Worm (Caenorhabditis elegans): ENCODE data around the gene nos-3.

Gene nos-3

ce11 chrII:9713083-9713482 lies 33.0 kb upstream of the nos-3 start:
- TF ChIP-seq R02D3.7 (tag; optimal IDR thresholded peaks at IDR 0.05) (no peak), pqm-1 (tag; optimal IDR thresholded peaks at IDR 0.05) (peak; percentile 5)

- TF ChIP-seq nhr-76 (tag; optimal IDR thresholded peaks at IDR 0.05) (no peak), unc-39 (tag; optimal IDR thresholded peaks at IDR 0.05) (no peak), ztf-4 (tag; optimal IDR thresholded peaks at IDR 0.05) (no peak), tbx-2 (tag; optimal IDR thresholded peaks at IDR 0.05) (no peak), nhr-28 (tag; optimal IDR thresholded peaks at IDR 0.05) (no peak), fkh-2 (tag; optimal IDR thresholded peaks at IDR 0.05) (no peak), skn-1 (tag; optimal IDR thresholded peaks at IDR 0.05) (peak; percentile 40), ama-1 (optimal IDR thresholded peaks at IDR 0.05) (peak; percentile 13), eor-1 (tag; optimal IDR thresholded peaks at IDR 0.05) (no peak), mml-1 (tag; optimal IDR thresholded peaks at IDR 0.05) (no peak), nhr-237 (tag; optimal IDR thresholded peaks at IDR 0.05) (no peak), pha-4 (tag; optimal IDR thresholded peaks at IDR 0.05) (peak; percentile 91), nhr-11 (tag; optimal IDR thresholded peaks at IDR 0.05) (peak; percentile 76), elt-2 (tag; optimal IDR thresholded peaks at IDR 0.05) (peak; percentile 52), sea-2 (GFP tag; optimal IDR thresholded peaks at IDR 0.05) (no peak), hmg-11 (tag; optimal IDR thresholded peaks at IDR 0.05) (peak; percentile 43), nhr-43 (tag; optimal IDR thresholded peaks at IDR 0.05; ENCODE audit: poor library complexity, severe bottlenecking) (no peak), lin-15B (tag; optimal IDR thresholded peaks at IDR 0.05) (peak; percentile 72), jun-1 (tag; optimal IDR thresholded peaks at IDR 0.05) (peak; percentile 46), ceh-16 (tag; optimal IDR thresholded peaks at IDR 0.05) (no peak), nhr-67 (tag; optimal IDR thresholded peaks at IDR 0.05) (no peak), egl-27 (tag; optimal IDR thresholded peaks at IDR 0.05) (no peak), elt-3 (tag; optimal IDR thresholded peaks at IDR 0.05) (no peak), elt-1 (tag; optimal IDR thresholded peaks at IDR 0.05) (peak; percentile 29), snpc-4 (tag; optimal IDR thresholded peaks at IDR 0.05) (peak; percentile 26), lin-39 (tag; optimal IDR thresholded peaks at IDR 0.05) (peak; percentile 52), ztf-11 (tag; optimal IDR thresholded peaks at IDR 0.05) (no peak), nhr-23 (tag; optimal IDR thresholded peaks at IDR 0.05) (peak; percentile 87), ZK546.5 (tag; optimal IDR thresholded peaks at IDR 0.05) (no peak), lsy-12 (tag; optimal IDR thresholded peaks at IDR 0.05) (no peak), ceh-9 (tag; optimal IDR thresholded peaks at IDR 0.05) (no peak), ceh-28 (tag; optimal IDR thresholded peaks at IDR 0.05) (peak; percentile 42), unc-62 (GFP tag; optimal IDR thresholded peaks at IDR 0.05) (no peak), nhr-25 (tag; optimal IDR thresholded peaks at IDR 0.05) (peak; percentile 72), mdl-1 (tag; optimal IDR thresholded peaks at IDR 0.05) (no peak), fkh-10 (GFP tag; optimal IDR thresholded peaks at IDR 0.05) (no peak), ceh-82 (tag; optimal IDR thresholded peaks at IDR 0.05) (peak; percentile 3), egl-5 (tag; optimal IDR thresholded peaks at IDR 0.05) (peak; percentile 83), zag-1 (tag; optimal IDR thresholded peaks at IDR 0.05) (no peak), nhr-12 (tag; optimal IDR thresholded peaks at IDR 0.05) (no peak), daf-12 (tag; optimal IDR thresholded peaks at IDR 0.05) (no peak), fos-1 (tag; optimal IDR thresholded peaks at IDR 0.05) (no peak), R02D3.7 (tag; optimal IDR thresholded peaks at IDR 0.05) (peak; percentile 65), aly-2 (tag; optimal IDR thresholded peaks at IDR 0.05) (no peak), pqm-1 (tag; optimal IDR thresholded peaks at IDR 0.05) (peak; percentile 57), nhr-77 (tag; optimal IDR thresholded peaks at IDR 0.05) (no peak), nfya-1 (tag; optimal IDR thresholded peaks at IDR 0.05; ENCODE audit: insufficient read depth) (peak; percentile 86)
Observed at ce11 chrII:9716417-9717039, 29.6 kb upstream of the nos-3 start, which contains the start of gene wee-1.3. Gene wee-1.3 (minus strand): TSS chrII:9716467.
